Fruit fly (Drosophila melanogaster): Measurements from ENCODE around the gene CG14435.

Gene CG14435

DNA sequence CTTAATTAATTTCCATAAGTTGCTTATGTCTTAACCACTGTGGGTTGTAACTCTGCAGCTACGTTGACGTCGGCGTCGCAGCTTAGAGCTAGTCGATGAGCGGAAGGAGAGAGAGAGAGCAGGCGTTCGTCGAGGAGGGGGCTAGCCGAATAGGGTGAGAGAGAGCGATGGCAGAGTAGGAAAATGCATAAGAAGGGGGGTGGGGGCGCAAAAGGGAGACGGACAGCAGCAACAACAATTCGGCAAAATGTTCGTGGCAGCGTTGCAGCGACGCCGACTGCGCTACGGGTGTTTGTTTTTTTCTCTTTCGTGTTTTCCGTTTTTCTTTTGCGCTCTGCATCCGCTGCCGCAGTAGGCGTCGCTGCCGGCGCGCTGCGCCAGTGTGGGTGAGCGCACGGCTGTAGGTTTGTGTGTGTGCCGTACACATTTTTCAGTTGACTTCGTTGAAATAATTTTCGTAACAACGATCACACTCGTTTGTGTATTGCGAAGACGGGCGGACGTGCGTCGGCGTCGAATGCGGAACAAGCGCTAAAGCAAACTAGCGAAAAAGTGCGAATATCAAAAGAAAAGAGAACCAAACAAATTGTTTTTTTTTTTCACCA lies 24.4 kb upstream of the CG14435 start (continued):
- TF ChIP-seq Xrp1 (GFP tag; IDR thresholded peaks at IDR 0.05) = no peak; the same call in 1 of the 2 replicates
- TF ChIP-seq yki (optimal IDR thresholded peaks at IDR 0.05) = peak; percentile 60
- TF ChIP-seq unpg (GFP tag; optimal IDR thresholded peaks at IDR 0.05) = no peak
- TF ChIP-seq E2f1 (GFP tag; IDR thresholded peaks at IDR 0.05) = no peak
- TF ChIP-seq CG17385 (GFP tag; optimal IDR thresholded peaks at IDR 0.05) = peak; percentile 56
- no peak for TF ChIP-seq HLH54F (GFP tag; optimal IDR thresholded peaks at IDR 0.05)
- TF ChIP-seq Sox100B (GFP tag; optimal IDR thresholded peaks at IDR 0.05) = no peak
- TF ChIP-seq CG2120 (GFP tag; optimal IDR thresholded peaks at IDR 0.05) = peak; percentile 26
- TF ChIP-seq Six4 (GFP tag; optimal IDR thresholded peaks at IDR 0.05) = no peak
- TF ChIP-seq abd-A (tag; optimal IDR thresholded peaks at IDR 0.05) = peak; percentile 37
- TF ChIP-seq ac (GFP tag; optimal IDR thresholded peaks at IDR 0.05) = no peak
- TF ChIP-seq h (optimal IDR thresholded peaks at IDR 0.05) = peak; percentile 18
- TF ChIP-seq CG14014 (GFP tag; IDR thresholded peaks at IDR 0.05) = no peak
- no peak for TF ChIP-seq tin (GFP tag; optimal IDR thresholded peaks at IDR 0.05)
- TF ChIP-seq ab (GFP tag; optimal IDR thresholded peaks at IDR 0.05) = no peak
- no peak for TF ChIP-seq CG5953 (GFP tag; IDR thresholded peaks at IDR 0.05)
- TF ChIP-seq CG15514 (GFP tag; optimal IDR thresholded peaks at IDR 0.05) = no peak
- 0 out of 3 replicates have a peak, but pooled peaks have one; percentile 26 for TF ChIP-seq sr (GFP tag; IDR thresholded peaks at IDR 0.05)
- TF ChIP-seq wdn (GFP tag; IDR thresholded peaks at IDR 0.05) = no peak
- no peak for TF ChIP-seq CG18619 (GFP tag; optimal IDR thresholded peaks at IDR 0.05)
- no peak for TF ChIP-seq HLHmδ (GFP tag; optimal IDR thresholded peaks at IDR 0.05)
- TF ChIP-seq CG14860 (GFP tag; IDR thresholded peaks at IDR 0.05; ENCODE audit: partially characterized antibody) = no peak
- no peak for TF ChIP-seq Dp (GFP tag; optimal IDR thresholded peaks at IDR 0.05)
- no peak for TF ChIP-seq CG7745 (tag; optimal IDR thresholded peaks at IDR 0.05)
- peak; percentile 53 for TF ChIP-seq sqz (GFP tag; optimal IDR thresholded peaks at IDR 0.05)
- peak; percentile 27 for TF ChIP-seq nom (GFP tag; optimal IDR thresholded peaks at IDR 0.05)
- TF ChIP-seq Opbp (GFP tag; IDR thresholded peaks at IDR 0.05; ENCODE audit: partially characterized antibody) = peak; percentile 55; the same call in 2 of the 3 replicates
- no peak for TF ChIP-seq Bdp1 (GFP tag; optimal IDR thresholded peaks at IDR 0.05)
- TF ChIP-seq NFAT (GFP tag; IDR thresholded peaks at IDR 0.05) = peak; percentile 39; the same call in 1 of the 2 replicates
- TF ChIP-seq CG6854 (GFP tag; optimal IDR thresholded peaks at IDR 0.05) = no peak
- peak; percentile 46; the same call in 1 of the 2 replicates for TF ChIP-seq CG13287 (GFP tag; IDR thresholded peaks at IDR 0.05; ENCODE audit: partially characterized antibody)
- TF ChIP-seq CG4360 (GFP tag; IDR thresholded peaks at IDR 0.05) = peak; percentile 92
- TF ChIP-seq CG4854 (GFP tag; optimal IDR thresholded peaks at IDR 0.05) = no peak
- peak; percentile 0 for TF ChIP-seq CG33557 (GFP tag; optimal IDR thresholded peaks at IDR 0.05)
- TF ChIP-seq bbx (GFP tag; IDR thresholded peaks at IDR 0.05; ENCODE audit: partially characterized antibody) = peak; percentile 25; the same call in 1 of the 2 replicates
- TF ChIP-seq CHES-1-like (GFP tag; optimal IDR thresholded peaks at IDR 0.05) = peak; percentile 25

DNA sequence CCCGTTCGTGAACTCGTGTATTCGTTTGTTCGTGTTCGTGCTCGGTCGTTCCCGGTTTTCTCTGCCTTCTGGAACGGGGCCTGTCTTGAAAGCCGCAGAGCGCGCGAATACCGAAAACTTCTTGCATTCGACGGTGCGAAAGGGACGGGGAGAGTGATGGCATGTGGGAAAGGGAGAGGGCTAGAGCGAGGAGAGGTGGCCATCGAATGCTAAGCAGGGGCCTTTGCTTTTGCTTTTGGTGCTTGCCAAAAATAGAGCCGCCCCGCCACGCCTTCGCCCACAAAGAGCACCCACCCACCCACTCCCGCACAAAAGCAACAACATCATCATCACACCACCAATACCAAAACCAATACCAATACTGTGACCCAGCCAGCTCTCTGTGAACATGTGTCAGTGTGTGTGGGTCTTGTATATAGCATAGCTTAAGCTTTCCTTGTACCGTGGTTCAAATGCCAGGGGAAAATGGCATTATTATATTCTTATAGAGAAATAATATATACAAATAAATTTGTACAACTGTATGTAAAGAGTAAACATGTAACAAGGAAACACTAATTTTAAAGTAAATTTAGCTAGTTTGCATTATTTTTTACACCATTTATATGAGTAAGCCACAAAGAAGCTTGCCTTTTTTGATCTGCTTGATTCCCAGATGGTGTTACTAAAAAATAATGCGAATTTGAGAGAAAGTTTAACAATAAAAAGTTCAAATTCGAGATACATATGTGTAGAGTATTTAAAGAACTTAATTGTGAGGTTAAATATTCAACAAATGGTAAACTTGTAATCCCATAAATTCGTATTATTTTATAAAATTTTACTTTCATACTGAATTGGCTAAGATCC lies 23.7 kb upstream of the CG14435 start, which contains the start of gene CG14434:
Gene CG14434 (minus strand): TSS at position 20 of the 849 bp plus-strand sequence.
- TF ChIP-seq CG18619 (GFP tag; optimal IDR thresholded peaks at IDR 0.05) = peak; percentile 90
- TF ChIP-seq BtbVII (GFP tag; optimal IDR thresholded peaks at IDR 0.05) = peak; percentile 78
- no peak for TF ChIP-seq inv (GFP tag; IDR thresholded peaks at IDR 0.05; ENCODE audit: partially characterized antibody)
- TF ChIP-seq GATAe (GFP tag; conservative IDR thresholded peaks at IDR 0.05) = no peak
- no peak for TF ChIP-seq HLHmδ (GFP tag; optimal IDR thresholded peaks at IDR 0.05)
- 0 out of 2 replicates have a peak, but pooled peaks have one; percentile 20 for TF ChIP-seq danr (GFP tag; IDR thresholded peaks at IDR 0.05)
- peak; percentile 26 for TF ChIP-seq Antp (GFP tag; optimal IDR thresholded peaks at IDR 0.05)
- TF ChIP-seq hbn (GFP tag; IDR thresholded peaks at IDR 0.05; ENCODE audit: partially characterized antibody) = no peak
- peak; percentile 21 for TF ChIP-seq Dip3 (GFP tag; optimal IDR thresholded peaks at IDR 0.05)
- no peak for TF ChIP-seq stc (GFP tag; IDR thresholded peaks at IDR 0.05)
- peak; percentile 17 for TF ChIP-seq Mes4 (GFP tag; optimal IDR thresholded peaks at IDR 0.05)
- peak; percentile 79 for TF ChIP-seq Asciz (GFP tag; optimal IDR thresholded peaks at IDR 0.05)
- peak; percentile 14 for TF ChIP-seq gro (GFP tag; optimal IDR thresholded peaks at IDR 0.05)
- TF ChIP-seq CG7271 (tag; optimal IDR thresholded peaks at IDR 0.05) = no peak
- no peak for TF ChIP-seq Poxn (GFP tag; IDR thresholded peaks at IDR 0.05)
- peak; percentile 100 for TF ChIP-seq CG1233 (GFP tag; optimal IDR thresholded peaks at IDR 0.05)

All from whole organism, embryonic.